Fruit fly (Drosophila melanogaster) whole organism, embryonic: Measurements from ENCODE around the gene G6P.

ENCODE experiments used
- Bgb ChIP-seq: fragments of 200-800 bp; sonication (Bioruptor generic); IDR thresholded peaks from 2 replicates; pipeline ENCODE4 v1.3.6; 2022; ENCODE audit warnings: missing biosample characterization, missing genetic modification characterization; ENCODE audit not compliant: partially characterized antibody
- CG10267 ChIP-seq: fragments of 200-800 bp; sonication (Bioruptor generic); optimal IDR thresholded peaks from 2 replicates; lab custom pipeline; 2018; ENCODE audit warnings: missing biosample characterization, mild to moderate bottlenecking, missing genetic modification characterization, moderate library complexity
- CG11504 ChIP-seq: fragments of 200-800 bp; sonication (Bioruptor generic); optimal IDR thresholded peaks from 3 replicates; lab custom pipeline; 2019; ENCODE audit warnings: missing biosample characterization, mild to moderate bottlenecking, missing genetic modification characterization, moderate library complexity
- CG12104 ChIP-seq: fragments of 200-800 bp; sonication (Bioruptor generic); optimal IDR thresholded peaks from 3 replicates; lab custom pipeline; 2016; ENCODE audit warnings: missing biosample characterization, missing genetic modification characterization
- CG12391 ChIP-seq: fragments of 200-800 bp; sonication (Bioruptor generic); optimal IDR thresholded peaks from 3 replicates; lab custom pipeline; 2018; ENCODE audit warnings: missing biosample characterization, mild to moderate bottlenecking, missing genetic modification characterization, moderate library complexity
- CG12659 ChIP-seq: fragments of 200-800 bp; sonication (Bioruptor generic); optimal IDR thresholded peaks from 3 replicates; lab custom pipeline; 2017; ENCODE audit warnings: mild to moderate bottlenecking, missing biosample characterization, missing genetic modification reagents, missing genetic modification characterization
- CG13624 ChIP-seq: fragments of 200-800 bp; sonication (Bioruptor generic); optimal IDR thresholded peaks from 2 replicates; lab custom pipeline; 2016; ENCODE audit warnings: missing biosample characterization, missing genetic modification characterization
- CG15073 ChIP-seq: fragments of 200-800 bp; sonication (Bioruptor generic); optimal IDR thresholded peaks from 2 replicates; lab custom pipeline; 2016; ENCODE audit warnings: missing biosample characterization, missing genetic modification characterization
- CG15514 ChIP-seq: fragments of 200-800 bp; sonication (Bioruptor generic); optimal IDR thresholded peaks from 3 replicates; lab custom pipeline; 2017; ENCODE audit warnings: missing biosample characterization, missing genetic modification characterization, mild to moderate bottlenecking, moderate library complexity, missing genetic modification reagents
- CG15601 ChIP-seq: fragments of 200-800 bp; sonication (Bioruptor generic); optimal IDR thresholded peaks from 3 replicates; lab custom pipeline; 2019; ENCODE audit warnings: missing biosample characterization, mild to moderate bottlenecking, missing genetic modification characterization, moderate library complexity
- CG1647 ChIP-seq: fragments of 200-800 bp; sonication (Bioruptor generic); optimal IDR thresholded peaks from 3 replicates; lab custom pipeline; 2016; ENCODE audit warnings: missing biosample characterization, missing genetic modification characterization
- CG17359 ChIP-seq: fragments of 200-800 bp; sonication (Bioruptor generic); optimal IDR thresholded peaks from 3 replicates; lab custom pipeline; 2018; ENCODE audit warnings: missing biosample characterization, mild to moderate bottlenecking, missing genetic modification characterization, moderate library complexity
- CG18262 ChIP-seq: fragments of 200-800 bp; optimal IDR thresholded peaks from 3 replicates; lab custom pipeline; 2019; ENCODE audit warnings: missing biosample characterization, mild to moderate bottlenecking, missing genetic modification characterization, moderate library complexity
- CG2116 ChIP-seq: fragments of 200-800 bp; sonication (Bioruptor generic); optimal IDR thresholded peaks from 3 replicates; lab custom pipeline; 2018; ENCODE audit warnings: missing biosample characterization, mild to moderate bottlenecking, missing genetic modification characterization
- CG31441 ChIP-seq: fragments of 200-800 bp; sonication (Bioruptor generic); IDR thresholded peaks from 2 replicates; pipeline ENCODE4 v1.3.6; 2022; ENCODE audit warnings: missing biosample characterization, missing genetic modification characterization
- CG34376 ChIP-seq: fragments of 200-800 bp; sonication (Bioruptor generic); optimal IDR thresholded peaks from 2 replicates; lab custom pipeline; 2018; ENCODE audit warnings: missing biosample characterization, mild to moderate bottlenecking, missing genetic modification characterization
- CG3847 ChIP-seq: fragments of 200-800 bp; sonication (Bioruptor generic); IDR thresholded peaks from 2 replicates; pipeline ENCODE4 v1.3.6; 2022; ENCODE audit warnings: missing biosample characterization, missing genetic modification characterization
- CG42726 ChIP-seq: fragments of 200-800 bp; sonication (Bioruptor generic); IDR thresholded peaks from 2 replicates; pipeline ENCODE4 v1.3.6; 2022; ENCODE audit warnings: missing biosample characterization, missing genetic modification characterization; ENCODE audit not compliant: partially characterized antibody
- CG9215 ChIP-seq: fragments of 200-800 bp; sonication (Bioruptor generic); IDR thresholded peaks from 2 replicates; pipeline ENCODE4 v1.3.6; 2022; ENCODE audit warnings: missing biosample characterization, missing genetic modification characterization
- CG9817 ChIP-seq: fragments of 200-800 bp; sonication (Bioruptor generic); optimal IDR thresholded peaks from 2 replicates; lab custom pipeline; 2018; ENCODE audit warnings: missing biosample characterization, mild to moderate bottlenecking, missing genetic modification characterization, moderate library complexity
- CG9932 ChIP-seq: fragments of 200-800 bp; sonication (Bioruptor generic); IDR thresholded peaks from 2 replicates; pipeline ENCODE4 v1.3.6; 2022; ENCODE audit warnings: missing biosample characterization, missing genetic modification characterization
- CHES-1-like ChIP-seq: fragments of 200-800 bp; sonication (Bioruptor generic); optimal IDR thresholded peaks from 2 replicates; lab custom pipeline; 2016; ENCODE audit warnings: missing biosample characterization, missing genetic modification characterization
- Dref ChIP-seq: fragments of 200-800 bp; sonication (Bioruptor generic); IDR thresholded peaks from 2 replicates; pipeline ENCODE4 v1.3.6; 2022; ENCODE audit warnings: missing biosample characterization, missing genetic modification characterization
- E2f2 ChIP-seq: fragments of 200-800 bp; sonication (Bioruptor generic); IDR thresholded peaks from 2 replicates; pipeline ENCODE4 v1.3.6; 2022; ENCODE audit warnings: missing biosample characterization, missing genetic modification characterization
- Ets65A ChIP-seq: fragments of 200-800 bp; sonication (Bioruptor generic); peaks from one replicate; lab custom pipeline; 2016; ENCODE audit warnings: missing biosample characterization, missing genetic modification characterization
- Ets97D ChIP-seq: fragments of 200-800 bp; sonication (Bioruptor generic); optimal IDR thresholded peaks from 3 replicates; lab custom pipeline; 2016; ENCODE audit warnings: missing biosample characterization, missing genetic modification characterization
- Fer2 ChIP-seq: fragments of 200-800 bp; sonication (Bioruptor generic); optimal IDR thresholded peaks from 2 replicates; lab custom pipeline; 2018; ENCODE audit warnings: missing biosample characterization, mild to moderate bottlenecking, missing genetic modification characterization, moderate library complexity
- HLH4C ChIP-seq: fragments of 200-800 bp; sonication (Bioruptor generic); IDR thresholded peaks from 3 replicates; pipeline ENCODE4 v1.3.6; 2022; ENCODE audit warnings: missing biosample characterization, missing genetic modification characterization; ENCODE audit not compliant: partially characterized antibody
- Hand ChIP-seq: fragments of 200-800 bp; sonication (Bioruptor generic); optimal IDR thresholded peaks from 2 replicates; lab custom pipeline; 2017; ENCODE audit warnings: mild to moderate bottlenecking, missing biosample characterization, missing genetic modification reagents, missing genetic modification characterization
- Hmr ChIP-seq: fragments of 200-800 bp; sonication (Bioruptor generic); optimal IDR thresholded peaks from 3 replicates; lab custom pipeline; 2017; ENCODE audit warnings: mild to moderate bottlenecking, missing biosample characterization, missing genetic modification reagents, missing genetic modification characterization
- Opbp ChIP-seq: fragments of 200-800 bp; sonication (Bioruptor generic); IDR thresholded peaks from 3 replicates; pipeline ENCODE4 v1.3.6; 2022; ENCODE audit warnings: missing biosample characterization, missing genetic modification characterization; ENCODE audit not compliant: partially characterized antibody
- Rfx ChIP-seq: fragments of 200-800 bp; sonication (Bioruptor generic); IDR thresholded peaks from 2 replicates; pipeline ENCODE4 v1.3.6; 2022; ENCODE audit warnings: missing biosample characterization, missing genetic modification characterization
- Sry-δ ChIP-seq: fragments of 200-800 bp; sonication (Bioruptor generic); optimal IDR thresholded peaks from 2 replicates; lab custom pipeline; 2016; ENCODE audit warnings: missing biosample characterization, missing genetic modification characterization
- Xbp1 ChIP-seq: fragments of 200-800 bp; sonication (Bioruptor generic); optimal IDR thresholded peaks from 3 replicates; lab custom pipeline; 2016; ENCODE audit warnings: missing biosample characterization, mild to moderate bottlenecking, missing genetic modification characterization
- abd-A ChIP-seq: fragments of 200-800 bp; sonication (Bioruptor generic); optimal IDR thresholded peaks from 3 replicates; lab custom pipeline; 2019; ENCODE audit warnings: missing biosample characterization, mild to moderate bottlenecking, missing genetic modification characterization, moderate library complexity
- ac ChIP-seq: fragments of 200-800 bp; sonication (Bioruptor generic); optimal IDR thresholded peaks from 3 replicates; lab custom pipeline; 2017; ENCODE audit warnings: missing biosample characterization, mild to moderate bottlenecking, missing genetic modification characterization
- bsh ChIP-seq, 2 experiments: fragments of 200-800 bp; sonication (Bioruptor generic); optimal IDR thresholded peaks; 2 replicates each; lab custom pipeline; 2017 to 2018; ENCODE audit warnings: mild to moderate bottlenecking in 2 of 2, missing biosample characterization in 2 of 2, missing genetic modification characterization in 2 of 2, moderate library complexity in 1 of 2
- exex ChIP-seq: fragments of 200-800 bp; sonication (Bioruptor generic); optimal IDR thresholded peaks from 4 replicates; lab custom pipeline; 2018; ENCODE audit warnings: missing biosample characterization, mild to moderate bottlenecking, missing genetic modification characterization, moderate library complexity
- fd96Cb ChIP-seq: fragments of 200-800 bp; sonication (Bioruptor generic); optimal IDR thresholded peaks from 2 replicates; lab custom pipeline; 2018; ENCODE audit warnings: missing biosample characterization, mild to moderate bottlenecking, missing genetic modification characterization, moderate library complexity
- hbn ChIP-seq: fragments of 200-800 bp; sonication (Bioruptor generic); IDR thresholded peaks from 2 replicates; pipeline ENCODE4 v1.3.6; 2022; ENCODE audit warnings: missing biosample characterization, missing genetic modification characterization; ENCODE audit not compliant: partially characterized antibody
- ind ChIP-seq: fragments of 200-800 bp; sonication (Bioruptor generic); optimal IDR thresholded peaks from 3 replicates; lab custom pipeline; 2016; ENCODE audit warnings: missing biosample characterization, missing genetic modification characterization
- mirr ChIP-seq: fragments of 200-800 bp; sonication (Bioruptor generic); optimal IDR thresholded peaks from 3 replicates; lab custom pipeline; 2018; ENCODE audit warnings: missing biosample characterization, mild to moderate bottlenecking, missing genetic modification characterization
- nerfin-2 ChIP-seq: fragments of 200-800 bp; sonication (Bioruptor generic); IDR thresholded peaks from 2 replicates; pipeline ENCODE4 v1.3.6; 2022; ENCODE audit warnings: missing biosample characterization, missing genetic modification characterization; ENCODE audit not compliant: partially characterized antibody
- salm ChIP-seq: fragments of 200-800 bp; sonication (Bioruptor generic); optimal IDR thresholded peaks from 2 replicates; lab custom pipeline; 2018; ENCODE audit warnings: missing biosample characterization, mild to moderate bottlenecking, missing genetic modification characterization
- sd ChIP-seq: fragments of 200-800 bp; sonication (Bioruptor generic); optimal IDR thresholded peaks from 3 replicates; lab custom pipeline; 2018; ENCODE audit warnings: missing biosample characterization, mild to moderate bottlenecking, missing genetic modification characterization, moderate library complexity
- stwl ChIP-seq: fragments of 200-800 bp; sonication (Bioruptor generic); optimal IDR thresholded peaks from 3 replicates; lab custom pipeline; 2018; ENCODE audit warnings: missing biosample characterization, mild to moderate bottlenecking, missing genetic modification characterization, moderate library complexity
- unc-4 ChIP-seq: fragments of 200-800 bp; sonication (Bioruptor generic); IDR thresholded peaks from 2 replicates; pipeline ENCODE4 v1.3.6; 2022; ENCODE audit warnings: missing biosample characterization, missing genetic modification characterization; ENCODE audit not compliant: partially characterized antibody
- usp ChIP-seq: fragments of >200 bp; optimal IDR thresholded peaks from 2 replicates; lab custom pipeline; 2017; ENCODE audit warnings: missing biosample characterization, missing genetic modification characterization

G6P gene

dm6 chr2L:2856960-2857584 lies 41.5 kb upstream of the G6P start, which contains the start of gene CG2991 (continued):
- peak; percentile 87 for TF ChIP-seq unc-4
- peak; percentile 78 for TF ChIP-seq CG15514 (GFP tag; lab: Kevin White, UChicago)
- no peak for TF ChIP-seq usp
- peak in 1 of 2 experiments; percentile 3 for TF ChIP-seq bsh (GFP tag; optimal IDR thresholded peaks at IDR 0.05; lab: Kevin White, UChicago)
- peak; percentile 81 for TF ChIP-seq hbn
- peak; percentile 31 for TF ChIP-seq CG13624 (GFP tag; lab: Kevin White, UChicago)
- TF ChIP-seq CG11504 = peak; percentile 43
- TF ChIP-seq Dref (GFP tag; lab: Robert Waterston, UW) = peak; percentile 94
- TF ChIP-seq CG9215 = no peak
- peak; percentile 16 for TF ChIP-seq CG12104 (GFP tag; lab: Kevin White, UChicago)
- 0 out of 2 replicates have a peak, but pooled peaks have one; percentile 33 for TF ChIP-seq nerfin-2 (GFP tag; lab: Robert Waterston, UW)
- peak; percentile 91 for TF ChIP-seq Bgb (GFP tag; lab: Robert Waterston, UW)
- TF ChIP-seq Hand = no peak
- TF ChIP-seq mirr (GFP tag; lab: Kevin White, UChicago) = peak; percentile 2
- TF ChIP-seq CHES-1-like = peak; percentile 45
- TF ChIP-seq HLH4C (GFP tag; lab: Robert Waterston, UW) = peak; percentile 59; the same call in 2 of the 3 replicates
- peak; percentile 14 for TF ChIP-seq CG1647
- peak; percentile 86 for TF ChIP-seq CG42726
- peak; percentile 59 for TF ChIP-seq Rfx (GFP tag; lab: Robert Waterston, UW)
- peak; percentile 31 for TF ChIP-seq Hmr (GFP tag; lab: Kevin White, UChicago)
- peak; percentile 82 for TF ChIP-seq sd (tag; lab: Kevin White, UChicago)
- TF ChIP-seq Opbp = peak; percentile 94
- TF ChIP-seq E2f2 (GFP tag; lab: Robert Waterston, UW) = peak; percentile 89
- TF ChIP-seq CG9932 (GFP tag; lab: Robert Waterston, UW) = peak; percentile 48
- peak; percentile 33; the same call in 1 of the 2 replicates for TF ChIP-seq CG31441 (GFP tag; lab: Robert Waterston, UW)
- peak; percentile 35 for TF ChIP-seq CG15601
- no peak for TF ChIP-seq Fer2 (tag; lab: Kevin White, UChicago)
- peak; percentile 20 for TF ChIP-seq CG34376 (GFP tag; lab: Kevin White, UChicago)
- peak; percentile 28 for TF ChIP-seq Xbp1 (GFP tag; lab: Kevin White, UChicago)
- TF ChIP-seq CG10267 (tag; lab: Kevin White, UChicago) = peak; percentile 69
- TF ChIP-seq CG12659 (GFP tag; lab: Kevin White, UChicago) = peak; percentile 75
- peak; percentile 60 for TF ChIP-seq Ets65A (GFP tag; lab: Kevin White, UChicago)
- no peak for TF ChIP-seq salm
- peak; percentile 69 for TF ChIP-seq abd-A (tag; lab: Kevin White, UChicago)
- TF ChIP-seq CG12391 (tag; lab: Kevin White, UChicago) = peak; percentile 40
- no peak for TF ChIP-seq ind (GFP tag; lab: Kevin White, UChicago)
- peak; percentile 87 for TF ChIP-seq Ets97D (GFP tag; lab: Kevin White, UChicago)
- TF ChIP-seq CG18262 (tag; lab: Kevin White, UChicago) = peak; percentile 24
- TF ChIP-seq fd96Cb (tag; lab: Kevin White, UChicago) = no peak
- peak; percentile 74 for TF ChIP-seq CG2116 (GFP tag; lab: Kevin White, UChicago)
- peak; percentile 8 for TF ChIP-seq CG9817 (tag; lab: Kevin White, UChicago)
- TF ChIP-seq CG17359 (tag; lab: Kevin White, UChicago) = peak; percentile 37
- no peak for TF ChIP-seq CG15073 (GFP tag; lab: Kevin White, UChicago)
- peak; percentile 50 for TF ChIP-seq CG3847
- no peak for TF ChIP-seq ac (GFP tag; lab: Kevin White, UChicago)
- peak; percentile 13 for TF ChIP-seq exex
- TF ChIP-seq stwl (tag; lab: Kevin White, UChicago) = peak; percentile 84
- TF ChIP-seq Sry-δ (GFP tag; lab: Kevin White, UChicago) = peak; percentile 96
